Fruit fly (Drosophila melanogaster) whole organism, embryonic: ENCODE results near the gene CG15772.

ENCODE experiments used
- CG11723 ChIP-seq: fragments of 200-800 bp; sonication (Bioruptor generic); optimal IDR thresholded peaks from 2 replicates; lab custom pipeline; 2017; ENCODE audit warnings: missing biosample characterization, mild to moderate bottlenecking, missing genetic modification characterization
- CG13624 ChIP-seq: fragments of 200-800 bp; sonication (Bioruptor generic); optimal IDR thresholded peaks from 2 replicates; lab custom pipeline; 2016; ENCODE audit warnings: missing biosample characterization, missing genetic modification characterization
- CG31365 ChIP-seq: fragments of 200-800 bp; sonication (Bioruptor generic); optimal IDR thresholded peaks from 2 replicates; lab custom pipeline; 2018; ENCODE audit warnings: missing biosample characterization, mild to moderate bottlenecking, missing genetic modification characterization
- CG5245 ChIP-seq: fragments of 200-800 bp; sonication (Bioruptor generic); optimal IDR thresholded peaks from 3 replicates; lab custom pipeline; 2016; ENCODE audit warnings: missing biosample characterization, missing genetic modification characterization
- CG6175 ChIP-seq: fragments of 200-800 bp; sonication (Bioruptor generic); IDR thresholded peaks from 3 replicates; pipeline ENCODE4 v1.3.6; 2022; ENCODE audit warnings: missing biosample characterization, missing genetic modification characterization
- CG7928 ChIP-seq: fragments of 200-800 bp; sonication (Bioruptor generic); optimal IDR thresholded peaks from 2 replicates; lab custom pipeline; 2017; ENCODE audit warnings: missing biosample characterization, mild to moderate bottlenecking, missing genetic modification characterization
- CG8478 ChIP-seq: fragments of >200 bp; optimal IDR thresholded peaks from 2 replicates; lab custom pipeline; 2018
- CTCF ChIP-seq: fragments of 200-800 bp; sonication (Bioruptor generic); optimal IDR thresholded peaks from 2 replicates; lab custom pipeline; 2017; ENCODE audit warnings: missing biosample characterization, mild to moderate bottlenecking, missing genetic modification characterization, moderate library complexity
- Hey ChIP-seq: fragments of 200-800 bp; sonication (Bioruptor generic); optimal IDR thresholded peaks from 3 replicates; lab custom pipeline; 2018; ENCODE audit warnings: missing biosample characterization, mild to moderate bottlenecking, missing genetic modification characterization
- Oli ChIP-seq: fragments of 200-800 bp; sonication (Bioruptor generic); optimal IDR thresholded peaks from 2 replicates; lab custom pipeline; 2018; ENCODE audit warnings: missing biosample characterization, mild to moderate bottlenecking, missing genetic modification characterization, moderate library complexity
- br ChIP-seq: fragments of >200 bp; optimal IDR thresholded peaks from 2 replicates; lab custom pipeline; 2017
- chn ChIP-seq: fragments of 200-800 bp; sonication (Bioruptor generic); optimal IDR thresholded peaks from 2 replicates; lab custom pipeline; 2016; ENCODE audit warnings: missing biosample characterization, missing genetic modification characterization
- ind ChIP-seq: fragments of 200-800 bp; sonication (Bioruptor generic); optimal IDR thresholded peaks from 3 replicates; lab custom pipeline; 2016; ENCODE audit warnings: missing biosample characterization, missing genetic modification characterization
- rib ChIP-seq: fragments of 200-800 bp; sonication (Bioruptor generic); IDR thresholded peaks from 2 replicates; pipeline ENCODE4 v1.3.6; 2022; ENCODE audit warnings: missing biosample characterization, missing genetic modification characterization

DNA sequence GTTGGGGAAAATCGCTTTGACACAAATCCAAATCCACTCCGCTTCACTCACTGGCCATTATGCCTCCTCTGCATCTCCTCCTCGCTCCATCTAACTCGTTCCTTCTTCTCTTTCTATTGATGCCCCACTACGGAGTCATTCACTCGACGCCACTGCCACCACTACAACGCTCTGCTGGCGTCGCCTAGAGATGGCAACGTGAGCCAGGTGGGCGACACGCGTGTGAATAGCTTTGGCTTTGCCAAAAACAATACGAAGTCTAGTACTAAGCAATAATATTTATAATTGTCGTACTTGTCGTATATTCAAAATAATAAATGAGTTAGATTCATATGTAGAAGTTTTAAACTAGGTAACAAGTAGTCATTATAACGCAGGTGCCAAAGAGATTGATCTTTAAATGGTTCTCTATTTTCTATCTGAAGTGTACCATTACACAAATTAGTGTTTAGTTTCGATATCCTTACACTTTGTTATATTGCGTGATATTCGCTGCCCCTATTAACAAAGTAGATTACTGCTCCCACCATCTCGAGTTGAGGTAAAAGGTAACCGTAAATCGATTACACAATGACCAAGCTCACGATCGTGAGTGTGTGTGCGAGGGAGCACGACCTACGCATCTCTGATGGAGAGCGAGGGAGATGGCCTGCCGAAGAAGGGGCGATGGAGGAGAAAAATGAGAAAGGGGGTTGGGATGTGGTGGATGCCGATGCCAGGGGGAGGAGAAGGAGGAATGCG is 6.9 kb upstream of the CG15772 start:
- TF ChIP-seq br (no peak), chn (GFP tag; lab: Kevin White, UChicago) (no peak), Hey (tag; lab: Kevin White, UChicago) (no peak), CG13624 (GFP tag; lab: Kevin White, UChicago) (no peak), CTCF (GFP tag; lab: Kevin White, UChicago) (no peak), CG11723 (GFP tag; lab: Kevin White, UChicago) (no peak), ind (no peak), CG31365 (tag; lab: Kevin White, UChicago) (no peak), Oli (peak; percentile 23), CG7928 (GFP tag; lab: Kevin White, UChicago) (no peak), CG8478 (lab: Kevin White, UChicago) (no peak), rib (GFP tag; lab: Robert Waterston, UW) (no peak), CG6175 (peak; percentile 68), CG5245 (no peak)
